Worm (Caenorhabditis elegans): Measurements from ENCODE around the gene sbp-1.

DNA sequence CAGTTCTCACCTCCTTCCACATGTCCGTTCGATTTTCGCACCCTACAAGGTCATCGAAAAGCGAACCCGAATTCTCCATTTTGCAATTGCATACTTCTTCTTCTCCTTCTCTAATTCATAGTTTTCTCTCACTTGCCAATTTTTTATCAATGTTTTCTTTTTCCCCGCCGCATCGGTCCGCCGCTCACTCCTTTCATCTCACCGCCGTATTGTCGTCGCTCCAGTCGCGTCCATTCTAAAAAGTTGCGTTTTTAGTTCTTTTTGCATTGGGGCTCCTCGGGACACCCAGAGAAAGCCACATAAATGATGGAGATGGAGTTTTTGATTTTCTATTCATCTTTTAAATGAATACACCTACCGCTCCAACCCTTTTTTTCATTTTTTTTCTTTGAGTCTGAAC lies 9.0 kb upstream of the sbp-1 start:
- no peak for TF ChIP-seq nhr-23 (tag; optimal IDR thresholded peaks at IDR 0.05)
- no peak for TF ChIP-seq eor-1 (tag; optimal IDR thresholded peaks at IDR 0.05)

Data from whole organism, L3 larva.